Worm (Caenorhabditis elegans) whole organism, L1 larva: Measurements from ENCODE around the gene Y71H2AM.1.
A peak's percentile ranks its signal among the peaks of the same experiment; 100 is the strongest.

Experiments
- C34B4.2 ChIP-seq: sonication (generic microtip); optimal IDR thresholded peaks from 2 replicates; lab custom pipeline; 2017; ENCODE audit warnings: mild to moderate bottlenecking, missing genetic modification characterization, missing compliant biosample characterization
- F16B12.6 ChIP-seq: fragments of 150-350 bp; optimal IDR thresholded peaks from 2 replicates; lab custom pipeline; 2014; ENCODE audit warnings: missing biosample characterization, missing genetic modification characterization
- Y116A8C.19 ChIP-seq: sonication (generic microtip); optimal IDR thresholded peaks from 2 replicates; lab custom pipeline; 2016; ENCODE audit warnings: missing compliant biosample characterization, missing genetic modification characterization, borderline replicate concordance
- alr-1 ChIP-seq: fragments of 200-800 bp; sonication (Bioruptor generic); optimal IDR thresholded peaks from 2 replicates; lab custom pipeline; 2018; ENCODE audit warnings: borderline replicate concordance, mild to moderate bottlenecking, missing genetic modification characterization, missing compliant biosample characterization
- aly-2 ChIP-seq: fragments of 150-350 bp; optimal IDR thresholded peaks from 2 replicates; lab custom pipeline; 2014; ENCODE audit warnings: missing biosample characterization, missing genetic modification characterization
- ama-1 ChIP-seq: fragments of 150-350 bp; optimal IDR thresholded peaks from 2 replicates; lab custom pipeline; 2014
- dpl-1 ChIP-seq, 3 experiments: fragments of 150-350 bp in 2 of 3; sonication (generic microtip) in 1 of 3; optimal IDR thresholded peaks; 2 replicates each; lab custom pipeline; 2014 to 2017; ENCODE audit warnings: missing biosample characterization in 3 of 3, missing genetic modification characterization in 3 of 3, missing genetic modification reagents in 3 of 3
- dsc-1 ChIP-seq: sonication (generic microtip); optimal IDR thresholded peaks from 2 replicates; lab custom pipeline; 2016; ENCODE audit warnings: mild to moderate bottlenecking, missing genetic modification characterization, missing compliant biosample characterization
- efl-1 ChIP-seq, 4 experiments: fragments of 150-350 bp; optimal IDR thresholded peaks in 3 of 4; peaks in 1 of 4; 1 replicate in 1 of 4; 2 replicates in 3 of 4; lab custom pipeline; 2014; ENCODE audit warnings: missing biosample characterization in 2 of 4, missing genetic modification characterization in 2 of 4, missing genetic modification reagents in 2 of 4
- efl-3 ChIP-seq: fragments of 200-800 bp; sonication (Bioruptor generic); optimal IDR thresholded peaks from 2 replicates; lab custom pipeline; 2018; ENCODE audit warnings: mild to moderate bottlenecking, missing genetic modification characterization, missing compliant biosample characterization
- egl-13 ChIP-seq: sonication (generic microtip); optimal IDR thresholded peaks from 2 replicates; lab custom pipeline; 2016; ENCODE audit warnings: missing genotype, missing genetic modification reagents, missing genetic modification characterization, missing compliant biosample characterization
- egl-27 ChIP-seq, 2 experiments: fragments of 150-350 bp in 1 of 2; sonication (generic microtip); optimal IDR thresholded peaks; 3 replicates each; lab custom pipeline; 2017 to 2018; ENCODE audit warnings: missing biosample characterization in 2 of 2, missing genetic modification characterization in 2 of 2, missing genetic modification reagents in 2 of 2
- elt-3 ChIP-seq, 6 experiments: fragments of 150-350 bp in 1 of 6; sonication (generic microtip); optimal IDR thresholded peaks; 2 replicates each; lab custom pipeline; 2017 to 2018; ENCODE audit warnings: missing biosample characterization in 6 of 6, missing genetic modification characterization in 6 of 6, inconsistent platforms in 1 of 6
- ets-5 ChIP-seq: fragments of 200-800 bp; sonication (Bioruptor generic); IDR thresholded peaks from 2 replicates; pipeline ENCODE4 v1.3.6; 2022; ENCODE audit warnings: missing genetic modification characterization, missing compliant biosample characterization
- fkh-10 ChIP-seq: sonication (generic microtip); optimal IDR thresholded peaks from 2 replicates; lab custom pipeline; 2017; ENCODE audit warnings: missing biosample characterization, missing genetic modification reagents, missing genetic modification characterization
- fkh-4 ChIP-seq: sonication (generic microtip); optimal IDR thresholded peaks from 2 replicates; lab custom pipeline; 2016; ENCODE audit warnings: missing compliant biosample characterization, missing genetic modification characterization, borderline replicate concordance
- hpl-2 ChIP-seq: fragments of 150-350 bp; optimal IDR thresholded peaks from 2 replicates; lab custom pipeline; 2014; ENCODE audit warnings: missing biosample characterization, missing genetic modification reagents, missing genetic modification characterization
- isw-1 ChIP-seq: fragments of 200-800 bp; sonication (Bioruptor generic); IDR thresholded peaks from 2 replicates; pipeline ENCODE4 v1.3.6; 2022; ENCODE audit warnings: missing genetic modification characterization, missing compliant biosample characterization
- jun-1 ChIP-seq: fragments of 150-350 bp; optimal IDR thresholded peaks from 2 replicates; lab custom pipeline; 2014; ENCODE audit warnings: missing biosample characterization, missing genetic modification reagents, missing genetic modification characterization
- lin-14 ChIP-seq: fragments of 200-800 bp; sonication (Bioruptor generic); optimal IDR thresholded peaks from 2 replicates; lab custom pipeline; 2018; ENCODE audit warnings: mild to moderate bottlenecking, missing genetic modification characterization, moderate library complexity, missing compliant biosample characterization
- lir-3 ChIP-seq: sonication (generic microtip); optimal IDR thresholded peaks from 2 replicates; lab custom pipeline; 2016; ENCODE audit warnings: mild to moderate bottlenecking, missing genetic modification characterization, moderate library complexity, missing compliant biosample characterization; ENCODE audit not compliant: poor library complexity
- lsy-2 ChIP-seq, 2 experiments: fragments of 150-350 bp; optimal IDR thresholded peaks; 2 replicates each; lab custom pipeline; 2014; ENCODE audit warnings: missing biosample characterization in 2 of 2, missing genetic modification characterization in 2 of 2
- mab-9 ChIP-seq: fragments of 200-800 bp; sonication (Bioruptor generic); IDR thresholded peaks from 2 replicates; pipeline ENCODE4 v1.3.6; 2022; ENCODE audit warnings: missing genetic modification reagents, missing genetic modification characterization, missing compliant biosample characterization
- mdl-1 ChIP-seq, 2 experiments: fragments of 150-350 bp; optimal IDR thresholded peaks; 2 replicates each; lab custom pipeline; 2014 to 2017; ENCODE audit warnings: missing biosample characterization in 2 of 2, missing genetic modification characterization in 2 of 2, inconsistent platforms in 1 of 2
- nhr-12 ChIP-seq: sonication (generic microtip); optimal IDR thresholded peaks from 2 replicates; lab custom pipeline; 2017; ENCODE audit warnings: missing biosample characterization, missing genetic modification characterization
- nhr-19 ChIP-seq: fragments of 200-800 bp; sonication (Bioruptor generic); conservative IDR thresholded peaks from 2 replicates; pipeline ENCODE4 v1.3.6; 2022; ENCODE audit warnings: missing genetic modification characterization, missing compliant biosample characterization
- nhr-237 ChIP-seq: fragments of 150-350 bp; optimal IDR thresholded peaks from 2 replicates; lab custom pipeline; 2014; ENCODE audit warnings: missing biosample characterization, missing genetic modification characterization
- nhr-47 ChIP-seq: sonication (generic microtip); optimal IDR thresholded peaks from 2 replicates; lab custom pipeline; 2016; ENCODE audit warnings: mild to moderate bottlenecking, missing genetic modification characterization, moderate library complexity, missing compliant biosample characterization
- nhr-76 ChIP-seq: sonication (generic microtip); optimal IDR thresholded peaks from 2 replicates; lab custom pipeline; 2017; ENCODE audit warnings: missing biosample characterization, missing genetic modification characterization
- nhr-90 ChIP-seq: sonication (generic microtip); optimal IDR thresholded peaks from 2 replicates; lab custom pipeline; 2016; ENCODE audit warnings: mild to moderate bottlenecking, missing genetic modification characterization, missing compliant biosample characterization; ENCODE audit not compliant: poor library complexity
- pqm-1 ChIP-seq: sonication (generic microtip); optimal IDR thresholded peaks from 3 replicates; lab custom pipeline; 2017; ENCODE audit warnings: missing biosample characterization, missing genetic modification characterization
- rnt-1 ChIP-seq: sonication (generic microtip); optimal IDR thresholded peaks from 2 replicates; lab custom pipeline; 2016; ENCODE audit warnings: mild to moderate bottlenecking, missing genetic modification characterization, moderate library complexity, missing compliant biosample characterization
- snpc-4 ChIP-seq: fragments of 150-350 bp; optimal IDR thresholded peaks from 2 replicates; lab custom pipeline; 2014; ENCODE audit warnings: missing biosample characterization, missing genetic modification characterization
- sox-4 ChIP-seq: sonication (generic microtip); optimal IDR thresholded peaks from 2 replicates; lab custom pipeline; 2016; ENCODE audit warnings: missing genetic modification characterization, missing compliant biosample characterization
- unc-130 ChIP-seq: fragments of 150-350 bp; optimal IDR thresholded peaks from 2 replicates; lab custom pipeline; 2017; ENCODE audit warnings: missing biosample characterization, missing genetic modification characterization, inconsistent platforms
- unc-30 ChIP-seq: sonication (generic microtip); optimal IDR thresholded peaks from 2 replicates; lab custom pipeline; 2017; ENCODE audit warnings: missing biosample characterization, missing genetic modification characterization
- unc-86 ChIP-seq: sonication (generic microtip); optimal IDR thresholded peaks from 2 replicates; lab custom pipeline; 2016; ENCODE audit warnings: missing genetic modification characterization, missing compliant biosample characterization
- xbp-1 ChIP-seq: sonication (generic microtip); optimal IDR thresholded peaks from 2 replicates; lab custom pipeline; 2016; ENCODE audit warnings: missing genetic modification characterization, missing compliant biosample characterization
- zag-1 ChIP-seq: fragments of 150-350 bp; optimal IDR thresholded peaks from 2 replicates; lab custom pipeline; 2014; ENCODE audit warnings: missing biosample characterization, missing genetic modification characterization
- ztf-4 ChIP-seq: fragments of 150-350 bp; optimal IDR thresholded peaks from 2 replicates; lab custom pipeline; 2014; ENCODE audit warnings: missing biosample characterization, missing genetic modification characterization

The Y71H2AM.1 gene

ce11 chrIII:2787979-2788491 lies 38.8 kb upstream of the Y71H2AM.1 start, which contains the start of gene tbcc-1:
Gene tbcc-1 (plus strand): TSS chrIII:2788441.
- no peak for TF ChIP-seq efl-3 (GFP tag; lab: Kevin White, UChicago)
- no peak for TF ChIP-seq ets-5 (GFP tag; lab: Robert Waterston, UW)
- TF ChIP-seq egl-13 (tag; lab: Kevin White, UChicago): no peak

ce11 chrIII:2794057-2794456 lies 32.8 kb upstream of the Y71H2AM.1 start:
- TF ChIP-seq nhr-76 (tag; lab: Kevin White, UChicago) (no peak), ama-1 (lab: Kevin White, UChicago) (no peak), dsc-1 (tag; lab: Kevin White, UChicago) (no peak), nhr-90 (tag; lab: Kevin White, UChicago) (no peak), pqm-1 (no peak), fkh-4 (tag; lab: Kevin White, UChicago) (no peak), elt-3 (tag; optimal IDR thresholded peaks at IDR 0.05; lab: Kevin White, UChicago) (no peak), unc-86 (no peak), lin-14 (GFP tag; lab: Kevin White, UChicago) (no peak), Y116A8C.19 (tag; lab: Kevin White, UChicago) (no peak), aly-2 (tag; lab: Kevin White, UChicago) (no peak), sox-4 (tag; lab: Kevin White, UChicago) (no peak), efl-3 (GFP tag; lab: Kevin White, UChicago) (no peak), F16B12.6 (tag; lab: Kevin White, UChicago) (no peak), nhr-237 (no peak), ztf-4 (tag; lab: Kevin White, UChicago) (no peak), hpl-2 (GFP tag; lab: Kevin White, UChicago) (no peak), alr-1 (tag; lab: Kevin White, UChicago) (no peak), efl-1 (optimal IDR thresholded peaks at IDR 0.05; lab: Kevin White, UChicago) (no peak), efl-1 (GFP tag; optimal IDR thresholded peaks at IDR 0.05 in 1 of 2; lab: Kevin White, UChicago) (no peak)

- TF ChIP-seq egl-13 (tag; lab: Kevin White, UChicago): no peak
- TF ChIP-seq nhr-19 (GFP tag; lab: Robert Waterston, UW): peak; percentile 20; the same call in 1 of the 2 replicates
- TF ChIP-seq nhr-47 (tag; lab: Kevin White, UChicago): no peak
- TF ChIP-seq fkh-10: no peak
- TF ChIP-seq snpc-4 (tag; lab: Kevin White, UChicago): peak; percentile 6
Observed at ce11 chrIII:2795442-2796023, 31.3 kb upstream of the Y71H2AM.1 start.

DNA sequence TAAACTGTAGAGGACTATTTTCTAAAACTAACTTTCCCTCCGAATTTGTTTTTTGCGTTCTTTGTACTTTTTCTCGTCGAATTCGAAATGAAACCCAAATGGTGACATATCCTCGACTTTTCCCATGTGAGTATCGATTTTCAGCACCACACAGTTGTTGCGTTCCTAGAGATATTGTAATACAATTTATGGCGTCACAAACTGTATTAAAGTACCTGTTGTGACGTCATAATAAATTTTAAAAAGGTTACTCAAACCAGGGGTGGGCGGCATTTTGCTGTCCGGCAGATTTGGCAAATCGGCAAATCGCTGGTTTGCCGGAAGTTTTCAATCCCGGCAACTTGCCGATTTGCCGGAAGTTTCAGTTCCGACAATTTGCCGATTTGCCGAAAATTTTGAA lies 26.1 kb upstream of the Y71H2AM.1 start:
- TF ChIP-seq unc-130 (tag; lab: Kevin White, UChicago) (no peak), jun-1 (tag; lab: Kevin White, UChicago) (no peak), zag-1 (tag; lab: Kevin White, UChicago) (no peak), pqm-1 (no peak), nhr-76 (tag; lab: Kevin White, UChicago) (no peak), nhr-12 (tag; lab: Kevin White, UChicago) (no peak), dsc-1 (tag; lab: Kevin White, UChicago) (no peak), snpc-4 (tag; lab: Kevin White, UChicago) (no peak), mab-9 (GFP tag; lab: Robert Waterston, UW) (no peak), rnt-1 (tag; lab: Kevin White, UChicago) (no peak), nhr-47 (tag; lab: Kevin White, UChicago) (no peak)

ce11 chrIII:2801800-2802515 lies 24.9 kb upstream of the Y71H2AM.1 start, which contains the start of the genes twk-45 and Y71H2AM.25:
Gene twk-45 (minus strand): TSS chrIII:2801900.
Gene Y71H2AM.25 (plus strand): TSS chrIII:2802465.
- no peak for TF ChIP-seq pqm-1
- no peak for TF ChIP-seq isw-1 (GFP tag; lab: Robert Waterston, UW)
- no peak for TF ChIP-seq nhr-19 (GFP tag; lab: Robert Waterston, UW)
- TF ChIP-seq alr-1 (tag; lab: Kevin White, UChicago): no peak
- no peak for TF ChIP-seq dpl-1 (GFP tag; optimal IDR thresholded peaks at IDR 0.05; lab: Kevin White, UChicago)
- no peak for TF ChIP-seq mdl-1 (tag; optimal IDR thresholded peaks at IDR 0.05; lab: Kevin White, UChicago)
- no peak for TF ChIP-seq lin-14 (GFP tag; lab: Kevin White, UChicago)
- no peak for TF ChIP-seq unc-30
- TF ChIP-seq lsy-2 (tag; optimal IDR thresholded peaks at IDR 0.05; lab: Kevin White, UChicago): no peak
- TF ChIP-seq xbp-1 (tag; lab: Kevin White, UChicago): no peak
- TF ChIP-seq C34B4.2 (tag; lab: Kevin White, UChicago): no peak
- no peak for TF ChIP-seq lir-3 (tag; lab: Kevin White, UChicago)
- TF ChIP-seq egl-27 (tag; optimal IDR thresholded peaks at IDR 0.05; lab: Kevin White, UChicago): no peak
- no peak for TF ChIP-seq elt-3 (tag; optimal IDR thresholded peaks at IDR 0.05; lab: Kevin White, UChicago)
- no peak for TF ChIP-seq efl-1 (optimal IDR thresholded peaks at IDR 0.05; lab: Kevin White, UChicago)
- TF ChIP-seq efl-1 (GFP tag; optimal IDR thresholded peaks at IDR 0.05 in 1 of 2; lab: Kevin White, UChicago): no peak
- TF ChIP-seq F16B12.6 (tag; lab: Kevin White, UChicago): no peak
- no peak for TF ChIP-seq ztf-4 (tag; lab: Kevin White, UChicago)
